Worm (Caenorhabditis elegans) whole organism, dauer: ENCODE results near the gene catp-7.

Experiments
- unc-62 ChIP-seq: sonication (generic microtip); optimal IDR thresholded peaks from 2 replicates; lab custom pipeline; 2017; ENCODE audit warnings: missing biosample characterization, missing genetic modification reagents, missing genetic modification characterization

The catp-7 gene

DNA sequence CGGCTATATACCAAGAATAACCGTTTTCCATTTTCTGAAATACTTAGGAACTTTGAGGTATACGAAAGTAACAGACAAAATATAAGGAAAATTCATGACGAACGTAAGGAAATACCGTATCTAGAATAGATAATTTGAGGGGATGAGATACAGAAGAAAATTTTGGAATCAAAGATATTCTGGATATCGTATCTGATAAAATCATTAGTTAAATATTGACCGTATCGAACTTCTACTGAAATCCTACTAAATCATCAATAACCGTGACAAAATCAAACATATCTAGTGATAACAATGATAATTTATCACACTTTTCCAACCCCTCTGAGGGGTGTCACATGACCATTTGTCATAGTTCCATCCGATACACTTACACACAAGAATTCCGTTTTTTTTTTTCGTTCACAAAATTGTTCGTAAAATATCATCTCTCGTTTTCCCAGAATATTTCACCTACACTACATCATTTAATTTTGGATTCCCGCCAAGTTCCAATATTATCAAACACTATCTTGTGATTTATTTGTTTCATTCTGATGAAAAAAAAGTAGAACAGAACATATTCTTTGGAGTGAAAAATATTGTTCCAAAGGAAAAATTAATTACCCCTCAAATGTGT, 15.0 kb downstream of the catp-7 start, which contains the start of gene Y59H11AR.4:
Y59H11AR.4 (minus strand) TSS at position 51 of the 619 bp plus-strand sequence.
- no peak for TF ChIP-seq unc-62 (GFP tag; lab: Kevin White, UChicago)

DNA sequence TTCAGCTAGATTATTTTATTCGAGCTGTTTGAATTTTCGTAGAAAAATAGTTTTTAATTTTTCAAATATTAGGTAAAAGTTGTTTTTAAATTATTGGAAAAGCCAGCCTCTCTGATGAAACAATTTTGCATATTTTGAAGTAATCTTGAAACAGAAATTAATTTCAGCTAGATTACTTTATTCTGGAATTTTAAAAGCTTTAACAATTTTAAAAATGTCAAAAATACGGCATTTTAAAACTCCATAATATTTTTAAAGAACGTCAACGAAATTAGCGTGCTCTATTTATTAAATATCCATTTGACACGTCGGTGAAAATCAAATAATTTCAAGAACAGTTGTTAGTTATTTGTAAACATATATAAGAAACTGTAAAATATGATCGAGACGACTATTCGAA, 17.1 kb downstream of the catp-7 start, which contains the start of gene Y59H11AR.10:
Y59H11AR.10 (plus strand) TSS at position 301 of the 400 bp plus-strand sequence.
- no peak for TF ChIP-seq unc-62 (GFP tag; lab: Kevin White, UChicago)

DNA sequence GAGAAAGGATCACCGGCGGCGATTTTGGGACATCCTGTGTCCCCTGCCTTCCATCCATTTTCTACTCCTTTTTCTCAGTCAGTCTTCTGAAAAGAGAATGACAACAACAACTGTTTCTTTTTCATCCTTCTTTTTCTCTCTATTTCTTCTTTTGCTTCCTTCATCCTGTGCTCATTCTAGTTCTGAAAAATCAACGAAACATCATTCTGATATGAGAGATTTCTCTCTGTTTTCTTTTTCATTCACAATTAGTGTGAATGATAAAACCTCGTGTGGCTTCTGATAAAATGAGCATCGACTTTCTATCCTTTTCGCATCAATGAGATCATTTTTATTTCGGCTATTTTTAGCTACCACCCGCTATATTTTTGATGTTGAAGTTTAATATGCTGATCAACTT, 19.4 kb downstream of the catp-7 start:
- no peak for TF ChIP-seq unc-62 (GFP tag; lab: Kevin White, UChicago)

DNA sequence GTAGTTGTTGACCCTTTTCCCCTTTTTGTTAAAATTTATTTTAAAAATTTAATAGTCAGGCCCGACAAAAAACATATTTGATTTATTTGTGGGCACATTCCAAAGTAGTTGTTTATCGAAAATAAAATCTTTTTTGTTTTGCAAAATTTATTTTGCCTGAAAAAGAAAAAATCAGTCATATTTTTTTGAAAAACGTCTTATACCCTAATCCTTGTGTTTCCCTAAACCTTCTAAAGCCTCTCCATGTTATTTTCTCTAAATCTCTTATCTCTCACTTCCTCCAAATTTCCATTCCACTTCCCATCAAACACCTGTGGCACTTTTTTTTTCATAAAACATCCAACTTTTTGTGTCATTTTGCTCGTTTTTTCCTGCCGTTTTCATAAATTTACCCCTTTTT, 22.4 kb downstream of the catp-7 start:
- TF ChIP-seq unc-62 (GFP tag; lab: Kevin White, UChicago) = no peak

DNA sequence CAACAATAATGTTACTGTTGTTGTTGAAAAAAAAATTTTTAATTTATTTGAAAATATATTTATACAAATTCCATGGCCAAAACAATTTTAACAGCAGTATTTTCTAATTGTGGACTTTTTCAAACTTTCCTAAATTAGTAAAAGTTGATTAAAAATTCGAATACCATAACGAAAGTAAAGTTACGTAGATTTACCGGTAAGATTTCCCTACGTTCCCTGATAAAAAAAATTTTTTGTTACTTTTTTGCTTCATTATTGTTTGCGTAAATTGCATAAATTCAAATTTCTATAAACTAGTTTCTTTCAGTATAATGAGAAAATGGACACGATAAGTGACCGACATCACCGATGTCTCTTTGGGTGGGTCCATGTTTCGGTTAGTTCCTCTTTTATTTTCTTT, 23.2 kb downstream of the catp-7 start, which contains the start of gene F42A9.6:
F42A9.6 (plus strand) TSS at position 301 of the 400 bp plus-strand sequence.
- TF ChIP-seq unc-62 (GFP tag; lab: Kevin White, UChicago) = no peak

DNA sequence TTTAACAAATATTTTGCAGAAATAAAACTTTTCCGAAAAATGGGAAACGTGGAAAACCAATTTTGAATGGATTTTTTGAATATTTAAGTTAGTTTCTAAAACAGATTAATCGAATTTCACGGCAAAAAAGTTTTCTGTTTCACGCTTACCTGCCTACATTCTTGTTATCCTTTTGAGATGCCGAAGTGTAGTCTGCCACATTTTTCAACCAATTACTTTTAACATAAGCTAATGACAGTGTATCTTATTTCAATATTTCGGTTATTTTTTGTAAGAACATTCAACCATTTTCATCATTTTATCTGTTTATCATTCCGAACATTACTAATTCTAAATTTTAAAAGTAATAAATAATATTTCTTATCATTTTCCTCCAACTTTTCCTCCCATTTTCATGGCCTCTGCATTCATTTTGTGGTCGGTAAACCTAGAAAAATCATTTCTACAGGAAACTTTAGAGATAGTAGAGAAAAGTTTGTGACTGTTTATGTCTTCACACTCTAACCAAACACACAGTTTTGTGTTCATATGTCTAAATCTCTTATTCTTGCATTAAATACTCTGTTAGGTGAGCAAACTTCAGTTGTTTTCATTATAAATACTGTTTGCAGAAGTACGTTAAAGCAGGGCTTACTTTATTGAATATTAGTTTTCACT, 26.2 kb downstream of the catp-7 start, which contains the start of the genes F42A9.17 and cyp-33E2:
F42A9.17 (minus strand) TSS at position 51 of the 657 bp plus-strand sequence.
cyp-33E2 (plus strand) TSS at position 449 of the 657 bp plus-strand sequence.
- TF ChIP-seq unc-62 (GFP tag; lab: Kevin White, UChicago) = no peak

DNA sequence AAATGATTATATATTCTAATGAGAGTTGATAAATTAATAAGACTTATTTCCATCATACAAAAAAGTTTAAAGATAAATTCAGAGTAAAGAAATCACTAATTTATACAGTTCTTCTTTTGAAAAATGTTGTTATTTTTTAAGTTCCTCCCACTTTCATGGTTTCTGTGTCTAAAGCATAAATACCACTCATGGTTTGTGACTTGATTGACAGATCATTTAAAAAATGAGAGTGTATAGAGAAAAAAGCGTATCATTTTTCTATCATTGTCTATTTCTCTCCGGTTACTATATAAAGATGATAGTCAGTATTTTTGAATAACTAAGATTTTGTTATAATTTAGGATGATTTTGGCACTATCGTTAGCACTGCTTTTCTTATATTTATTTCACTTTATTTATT, 28.9 kb downstream of the catp-7 start, which contains the start of gene cyp-33E3:
cyp-33E3 (plus strand) TSS at position 316 of the 400 bp plus-strand sequence.
- TF ChIP-seq unc-62 (GFP tag; lab: Kevin White, UChicago) = no peak

DNA sequence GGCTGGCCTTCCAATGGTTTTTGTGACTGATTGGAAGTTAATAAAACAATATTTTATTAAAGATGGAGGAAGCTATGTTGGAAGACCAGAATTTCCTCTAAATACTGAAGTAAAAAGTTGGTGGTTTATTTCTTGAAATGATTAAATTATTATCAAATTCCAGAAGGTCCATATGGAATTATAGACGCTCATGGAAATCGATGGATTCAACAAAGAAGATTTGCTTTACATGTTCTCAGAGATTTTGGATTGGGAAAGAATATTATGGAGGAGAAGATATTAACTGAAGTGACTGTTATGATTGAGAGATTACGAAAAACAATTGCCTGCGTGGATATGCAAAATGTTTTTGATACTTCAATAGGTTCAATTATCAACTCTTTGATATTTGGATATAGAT, 29.5 kb downstream of the catp-7 start:
- no peak for TF ChIP-seq unc-62 (GFP tag; lab: Kevin White, UChicago)

DNA sequence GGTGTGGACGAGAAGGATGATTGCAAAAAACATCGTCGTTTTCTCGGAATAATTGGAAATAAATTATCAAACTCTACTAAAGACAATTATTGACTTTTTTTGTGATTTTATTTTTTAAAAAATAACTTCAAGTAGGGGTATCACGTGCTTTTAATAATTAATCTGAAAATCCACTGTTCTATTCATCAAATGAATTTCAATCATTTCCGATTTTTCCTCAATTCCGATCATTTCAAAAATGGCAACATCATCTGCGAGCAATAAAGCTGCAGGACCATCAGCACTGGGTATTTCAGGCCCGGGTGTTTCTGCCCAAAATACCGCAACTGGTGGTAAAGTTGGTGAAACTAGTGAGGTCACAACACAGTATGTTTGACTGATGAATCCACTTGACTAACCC, 31.3 kb downstream of the catp-7 start, which contains the start of the genes F42A9.7 and F42A9.3:
F42A9.7 (minus strand) TSS at position 101 of the 400 bp plus-strand sequence.
F42A9.3 (plus strand) TSS at position 214 of the 400 bp plus-strand sequence.
- no peak for TF ChIP-seq unc-62 (GFP tag; lab: Kevin White, UChicago)

DNA sequence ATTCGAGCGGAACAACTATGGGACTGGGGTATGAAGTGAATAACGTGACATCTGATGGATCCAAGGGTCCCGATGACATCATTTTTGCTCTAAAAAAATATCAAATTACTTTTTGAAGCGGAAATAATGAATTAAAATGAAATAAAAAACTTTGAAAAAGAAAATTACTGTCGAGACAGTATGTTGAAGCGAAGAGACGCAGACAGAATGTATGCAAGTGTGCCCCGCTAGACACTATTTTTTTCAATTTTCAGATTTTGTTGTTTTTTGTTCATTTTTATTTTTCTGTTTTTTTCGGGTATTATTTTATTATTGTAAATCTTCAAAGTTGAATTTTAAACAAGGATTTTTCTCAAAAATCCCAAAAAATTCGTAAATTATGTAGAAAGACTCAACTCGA, 32.9 kb downstream of the catp-7 start, which contains the start of gene F42A9.8:
F42A9.8 (minus strand) TSS at position 88 of the 400 bp plus-strand sequence.
- TF ChIP-seq unc-62 (GFP tag; lab: Kevin White, UChicago) = no peak

DNA sequence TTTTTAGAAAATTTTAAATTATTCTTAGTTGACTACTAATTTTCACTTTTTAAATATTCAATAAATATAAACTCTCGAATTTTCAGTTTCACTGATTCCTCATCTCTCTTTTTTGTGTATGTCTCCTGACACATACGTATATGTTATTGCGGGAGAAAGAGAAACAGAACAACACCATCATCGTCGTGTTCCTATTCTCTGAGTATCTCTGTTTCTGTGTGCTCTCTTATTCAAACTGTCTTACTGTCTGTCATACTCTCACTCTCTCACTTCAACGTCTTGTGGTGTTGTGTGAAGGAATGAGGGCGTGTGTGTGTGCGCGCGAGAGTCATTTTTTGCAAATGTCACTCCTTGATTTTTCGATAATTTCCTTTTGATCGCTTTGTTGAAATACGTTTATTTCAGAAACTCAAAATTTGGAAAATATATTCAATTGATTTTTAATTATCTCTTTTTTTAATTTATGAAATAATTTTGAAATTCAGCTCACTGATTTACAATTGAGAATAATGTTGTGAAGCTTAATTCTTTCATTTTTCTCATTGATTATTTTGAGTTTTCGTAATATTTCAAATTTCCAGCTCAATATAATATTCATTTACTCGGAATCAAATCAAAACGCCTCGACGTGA, 34.4 kb downstream of the catp-7 start, which contains the start of gene lin-49:
lin-49 (plus strand) TSS at position 582 of the 632 bp plus-strand sequence.
- no peak for TF ChIP-seq unc-62 (GFP tag; lab: Kevin White, UChicago)

DNA sequence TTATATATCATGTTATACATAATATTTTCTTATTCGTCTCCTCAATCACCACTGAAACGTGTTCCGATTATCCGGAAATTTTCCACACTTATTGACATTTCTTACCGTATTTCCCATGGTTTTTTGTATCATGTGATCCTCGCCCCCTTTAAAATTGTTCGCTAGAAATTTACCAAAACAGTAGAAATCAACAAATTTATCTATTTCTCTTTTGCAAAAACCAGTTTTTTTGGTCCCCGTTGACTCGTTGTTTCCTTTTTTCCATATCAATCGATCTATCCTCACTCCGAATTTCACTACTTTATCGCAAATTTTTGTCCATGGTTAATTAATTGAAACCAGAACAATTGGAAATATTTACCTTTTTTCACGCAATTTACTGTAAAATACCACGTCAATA, 39.9 kb downstream of the catp-7 start:
- TF ChIP-seq unc-62 (GFP tag; lab: Kevin White, UChicago) = no peak

DNA sequence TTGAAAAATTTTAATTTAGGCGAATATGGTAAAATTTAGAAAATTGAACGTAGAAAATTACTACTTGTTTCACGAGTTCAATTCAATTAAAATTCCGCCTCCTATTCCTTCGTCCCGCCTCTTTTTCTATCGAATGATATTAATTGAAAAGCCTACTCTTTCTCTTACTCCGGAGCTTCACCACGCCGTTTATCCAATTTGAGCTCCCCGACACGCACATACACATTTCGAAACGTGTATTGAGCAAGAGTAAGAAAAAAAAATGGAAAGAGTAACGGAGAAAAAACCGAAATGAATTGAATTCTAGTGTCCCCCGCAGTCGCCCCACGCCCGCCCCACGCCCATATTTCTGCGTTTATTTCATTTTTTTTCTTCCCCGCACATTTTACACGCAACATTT, 40.5 kb downstream of the catp-7 start:
- TF ChIP-seq unc-62 (GFP tag; lab: Kevin White, UChicago) = no peak

DNA sequence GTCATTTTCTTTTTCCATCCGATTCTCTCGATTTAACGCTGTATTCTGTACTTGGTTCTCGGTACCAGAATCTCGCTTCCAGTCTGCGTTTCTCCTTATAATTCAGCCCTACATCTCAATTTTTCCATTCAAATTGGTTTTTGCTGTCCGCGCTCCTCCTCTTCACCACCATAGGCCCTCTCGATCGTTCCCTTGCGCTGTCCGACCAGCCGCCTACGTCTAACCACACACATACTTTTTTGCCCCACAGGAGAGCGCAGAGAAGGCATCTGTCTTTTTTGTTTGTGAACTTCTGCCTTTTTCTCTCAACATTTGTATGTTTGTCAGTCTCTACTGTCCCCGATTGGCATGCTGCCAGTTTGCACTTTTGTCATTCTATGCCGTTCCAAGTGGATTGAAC, 41.5 kb downstream of the catp-7 start, which contains the start of gene F42A9.11:
F42A9.11 (plus strand) TSS at position 310 of the 400 bp plus-strand sequence.
- no peak for TF ChIP-seq unc-62 (GFP tag; lab: Kevin White, UChicago)

DNA sequence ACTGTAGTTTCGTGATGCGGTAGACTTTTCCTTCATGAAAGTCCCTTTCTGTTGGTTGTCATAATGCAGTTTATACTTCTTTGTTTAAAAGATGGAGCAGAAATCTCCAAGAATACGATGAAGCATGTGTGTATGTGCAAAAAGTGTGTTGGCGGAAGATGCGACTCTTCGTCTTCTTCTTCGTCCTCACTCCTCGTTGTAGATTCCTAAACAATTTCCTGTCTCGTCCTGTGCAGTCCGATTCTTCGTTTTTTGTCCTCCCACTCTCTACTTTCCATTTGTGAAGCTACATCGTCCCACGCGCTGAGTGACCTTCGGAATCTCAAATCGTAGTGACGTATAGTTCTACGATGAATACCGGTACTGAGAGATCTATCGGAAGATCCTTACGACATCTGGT, 42.5 kb downstream of the catp-7 start:
- no peak for TF ChIP-seq unc-62 (GFP tag; lab: Kevin White, UChicago)
